Fruit fly (Drosophila melanogaster) whole organism, wandering third instar larva: ENCODE measurements around the gene CG13049.

ENCODE experiments used
- Abd-B ChIP-seq: fragments of >200 bp; optimal IDR thresholded peaks from 2 replicates; lab custom pipeline; 2017; ENCODE audit warnings: missing biosample characterization, missing genetic modification characterization
- CG32264 ChIP-seq: fragments of 200-800 bp; sonication (Bioruptor generic); optimal IDR thresholded peaks from 2 replicates; lab custom pipeline; 2016; ENCODE audit warnings: missing biosample characterization, missing genetic modification characterization
- CrebA ChIP-seq: fragments of 200-800 bp; sonication (Bioruptor generic); optimal IDR thresholded peaks from 2 replicates; lab custom pipeline; 2016; ENCODE audit warnings: missing biosample characterization, mild to moderate bottlenecking, missing genetic modification characterization, borderline replicate concordance
- Dif ChIP-seq: fragments of 200-275, 200-300 bp; sonication (Bioruptor generic); optimal IDR thresholded peaks from 2 replicates; lab custom pipeline; 2018; ENCODE audit warnings: missing biosample characterization, missing genetic modification characterization; ENCODE audit not compliant: partially characterized antibody
- GATAd ChIP-seq: sonication (Bioruptor generic); optimal IDR thresholded peaks from 2 replicates; lab custom pipeline; 2016; ENCODE audit warnings: missing biosample characterization, missing genetic modification characterization
- HLH106 ChIP-seq: fragments of 200-800 bp; optimal IDR thresholded peaks from 3 replicates; lab custom pipeline; 2019; ENCODE audit warnings: missing biosample characterization, mild to moderate bottlenecking, missing genetic modification characterization, moderate library complexity
- Hnf4 ChIP-seq: fragments of 200-800 bp; sonication (Bioruptor generic); optimal IDR thresholded peaks from 2 replicates; lab custom pipeline; 2016; ENCODE audit warnings: missing biosample characterization, mild to moderate bottlenecking, missing genetic modification characterization
- Hr78 ChIP-seq: fragments of >200 bp; optimal IDR thresholded peaks from 2 replicates; lab custom pipeline; 2017; ENCODE audit warnings: missing biosample characterization, missing genetic modification characterization
- Hr83 ChIP-seq: fragments of 200-300 bp; sonication (Bioruptor generic); optimal IDR thresholded peaks from 2 replicates; lab custom pipeline; 2016; ENCODE audit warnings: missing biosample characterization, mild to moderate bottlenecking, missing genetic modification characterization, moderate library complexity; ENCODE audit not compliant: poor library complexity, severe bottlenecking
- Jra ChIP-seq: sonication (Bioruptor generic); optimal IDR thresholded peaks from 2 replicates; lab custom pipeline; 2016; ENCODE audit warnings: missing biosample characterization, missing genetic modification characterization
- Mio ChIP-seq: sonication (Bioruptor generic); optimal IDR thresholded peaks from 2 replicates; lab custom pipeline; 2016; ENCODE audit warnings: missing biosample characterization, missing genetic modification characterization
- Myc ChIP-seq: fragments of >200 bp; optimal IDR thresholded peaks from 2 replicates; lab custom pipeline; 2017
- N ChIP-seq: fragments of >200 bp; optimal IDR thresholded peaks from 2 replicates; lab custom pipeline; 2018; ENCODE audit warnings: missing biosample characterization, missing external identifiers, missing genetic modification characterization
- OdsH ChIP-seq: fragments of 200-800 bp; sonication (Bioruptor generic); optimal IDR thresholded peaks from 2 replicates; lab custom pipeline; 2016; ENCODE audit warnings: missing biosample characterization, mild to moderate bottlenecking, missing genetic modification characterization
- Rel ChIP-seq, 2 experiments: fragments of 200-800 bp; sonication (Bioruptor generic) in 1 of 2; optimal IDR thresholded peaks; 2 replicates in 1 of 2; 3 replicates in 1 of 2; lab custom pipeline; 2016 to 2019; ENCODE audit warnings: mild to moderate bottlenecking in 2 of 2, missing biosample characterization in 2 of 2, missing genetic modification characterization in 2 of 2, moderate library complexity in 1 of 2
- Sp1 ChIP-seq: fragments of 200-800 bp; sonication (Bioruptor generic); optimal IDR thresholded peaks from 3 replicates; lab custom pipeline; 2019; ENCODE audit warnings: missing biosample characterization, mild to moderate bottlenecking, missing genetic modification characterization, moderate library complexity
- br ChIP-seq: fragments of 200-800 bp; sonication (Bioruptor generic); optimal IDR thresholded peaks from 2 replicates; lab custom pipeline; 2016; ENCODE audit warnings: missing biosample characterization, missing genetic modification characterization
- dl ChIP-seq, 2 experiments: fragments of 175-275, 200-275 bp in 1 of 2; fragments of 200-275 bp in 1 of 2; sonication (Bioruptor generic); optimal IDR thresholded peaks; lab custom pipeline; 2018; ENCODE audit warnings: mild to moderate bottlenecking in 2 of 2, missing biosample characterization in 2 of 2, missing genetic modification characterization in 2 of 2, moderate library complexity in 2 of 2; ENCODE audit not compliant: partially characterized antibody in 2 of 2, insufficient read depth in 1 of 2
- dmrt93B ChIP-seq: fragments of 200-800 bp; sonication (Bioruptor generic); optimal IDR thresholded peaks from 2 replicates; lab custom pipeline; 2018; ENCODE audit warnings: missing biosample characterization, mild to moderate bottlenecking, missing genetic modification characterization
- dsf ChIP-seq: sonication (Bioruptor generic); optimal IDR thresholded peaks from 2 replicates; lab custom pipeline; 2016; ENCODE audit warnings: missing biosample characterization, missing genetic modification characterization, borderline replicate concordance
- ey ChIP-seq: fragments of 200-800 bp; sonication (Bioruptor generic); optimal IDR thresholded peaks from 2 replicates; lab custom pipeline; 2016; ENCODE audit warnings: missing biosample characterization, missing genetic modification characterization
- h ChIP-seq: fragments of 200-800 bp; sonication (Bioruptor generic); optimal IDR thresholded peaks from 3 replicates; lab custom pipeline; 2016; ENCODE audit warnings: missing biosample characterization, mild to moderate bottlenecking, missing genetic modification characterization
- jim ChIP-seq: fragments of 175-275, 200-325 bp; sonication (Bioruptor generic); optimal IDR thresholded peaks from 2 replicates; lab custom pipeline; 2016; ENCODE audit warnings: missing biosample characterization, mild to moderate bottlenecking, missing genetic modification characterization
- pan ChIP-seq: fragments of >200 bp; optimal IDR thresholded peaks from 2 replicates; lab custom pipeline; 2017
- psq ChIP-seq: fragments of 200-800 bp; sonication (Bioruptor generic); optimal IDR thresholded peaks from 3 replicates; lab custom pipeline; 2017; ENCODE audit warnings: missing biosample characterization, mild to moderate bottlenecking, missing genetic modification characterization, moderate library complexity
- tai ChIP-seq: sonication (Bioruptor generic); optimal IDR thresholded peaks from 2 replicates; lab custom pipeline; 2016; ENCODE audit warnings: missing biosample characterization, missing genetic modification characterization
- usp ChIP-seq: fragments of >200 bp; optimal IDR thresholded peaks from 2 replicates; lab custom pipeline; 2017; ENCODE audit warnings: missing biosample characterization, missing genetic modification characterization
- woc ChIP-seq: sonication (Bioruptor generic); optimal IDR thresholded peaks from 2 replicates; lab custom pipeline; 2016; ENCODE audit warnings: missing biosample characterization, mild to moderate bottlenecking, missing genetic modification characterization

Gene CG13049

dm6 chr3L:16261505-16261904 lies 20.2 kb downstream of the CG13049 start, which contains the start of gene CG34247:
Gene CG34247 (minus strand): TSS chr3L:16261605.
- TF ChIP-seq usp (GFP tag; lab: Kevin White, UChicago) (no peak), br (GFP tag; lab: Kevin White, UChicago) (no peak), dmrt93B (no peak), OdsH (GFP tag; lab: Kevin White, UChicago) (no peak), Sp1 (GFP tag; lab: Kevin White, UChicago) (no peak), HLH106 (tag; lab: Kevin White, UChicago) (no peak), GATAd (GFP tag; lab: Kevin White, UChicago) (no peak), Myc (no peak)

- TF ChIP-seq Hr83 (GFP tag; lab: Kevin White, UChicago) (no peak), Jra (GFP tag; lab: Kevin White, UChicago) (no peak), psq (no peak), woc (GFP tag; lab: Kevin White, UChicago) (no peak), N (GFP tag; lab: Kevin White, UChicago) (no peak), pan (lab: Kevin White, UChicago) (no peak), dl (GFP tag; optimal IDR thresholded peaks at IDR 0.05; lab: Kevin White, UChicago; ENCODE audit: insufficient read depth in 1 of 2, partially characterized antibody in 2 of 2) (no peak), Dif (GFP tag; lab: Kevin White, UChicago) (no peak), h (GFP tag; lab: Kevin White, UChicago) (no peak), tai (no peak), CG32264 (GFP tag; lab: Kevin White, UChicago) (no peak), Hnf4 (GFP tag; lab: Kevin White, UChicago) (no peak), Abd-B (GFP tag; lab: Kevin White, UChicago) (no peak), dmrt93B (no peak), Sp1 (GFP tag; lab: Kevin White, UChicago) (no peak), CrebA (GFP tag; lab: Kevin White, UChicago) (no peak), dsf (GFP tag; lab: Kevin White, UChicago) (no peak), Mio (GFP tag; lab: Kevin White, UChicago) (no peak), ey (GFP tag; lab: Kevin White, UChicago) (no peak)
- TF ChIP-seq, all 38 proteins: peak for 0
Measured at dm6 chr3L:16259552-16259951, 22.2 kb downstream of the CG13049 start, which contains the start of gene CG13053. Gene CG13053 (minus strand): TSS chr3L:16259722.

- TF ChIP-seq jim (GFP tag; lab: Kevin White, UChicago): no peak
- no peak for TF ChIP-seq CrebA (GFP tag; lab: Kevin White, UChicago)
- no peak for TF ChIP-seq tai
- no peak for TF ChIP-seq usp (GFP tag; lab: Kevin White, UChicago)
- no peak for TF ChIP-seq Dif (GFP tag; lab: Kevin White, UChicago)
- TF ChIP-seq br (GFP tag; lab: Kevin White, UChicago): no peak
- TF ChIP-seq Sp1 (GFP tag; lab: Kevin White, UChicago): no peak
- no peak for TF ChIP-seq Mio (GFP tag; lab: Kevin White, UChicago)
- TF ChIP-seq, all 38 proteins: peak for 0
Measured at dm6 chr3L:16257118-16257627, 24.6 kb downstream of the CG13049 start, which contains the start of gene CG13054. Gene CG13054 (minus strand): TSS chr3L:16257191.

dm6 chr3L:16252255-16252654 lies 29.5 kb downstream of the CG13049 start, which contains the start of gene CG13055:
Gene CG13055 (minus strand): TSS chr3L:16252355.
- TF ChIP-seq Dif (GFP tag; lab: Kevin White, UChicago) (no peak), N (GFP tag; lab: Kevin White, UChicago) (no peak), Rel (GFP tag; optimal IDR thresholded peaks at IDR 0.05; lab: Kevin White, UChicago) (no peak), Rel (tag; optimal IDR thresholded peaks at IDR 0.05; lab: Kevin White, UChicago) (no peak), psq (no peak), Mio (GFP tag; lab: Kevin White, UChicago) (no peak), Myc (no peak), OdsH (GFP tag; lab: Kevin White, UChicago) (no peak)

- TF ChIP-seq HLH106 (tag; lab: Kevin White, UChicago) (no peak), N (GFP tag; lab: Kevin White, UChicago) (no peak), usp (GFP tag; lab: Kevin White, UChicago) (no peak), GATAd (GFP tag; lab: Kevin White, UChicago) (no peak), Hr78 (GFP tag; lab: Kevin White, UChicago) (no peak)
Measured at dm6 chr3L:16241296-16241695, 40.4 kb downstream of the CG13049 start.
